Fruit fly (Drosophila melanogaster) whole organism, pupa: ENCODE results near the gene RpL24-like.

Experiments used
- CG10348 ChIP-seq: fragments of 200-800 bp; sonication (Bioruptor generic); IDR thresholded peaks from 2 replicates; pipeline ENCODE4 v1.3.6; 2022; ENCODE audit warnings: missing biosample characterization, missing genetic modification characterization
- CG12605 ChIP-seq: fragments of 200-800 bp; sonication (Bioruptor generic); IDR thresholded peaks from 2 replicates; pipeline ENCODE4 v1.3.6; 2022; ENCODE audit warnings: missing biosample characterization, missing genetic modification characterization
- CG15710 ChIP-seq: fragments of 200-800 bp; sonication (Bioruptor generic); optimal IDR thresholded peaks from 2 replicates; lab custom pipeline; 2018; ENCODE audit warnings: missing biosample characterization, mild to moderate bottlenecking, missing genetic modification characterization, moderate library complexity
- CG8301 ChIP-seq: fragments of 200-800 bp; sonication (Bioruptor generic); optimal IDR thresholded peaks from 2 replicates; lab custom pipeline; 2018; ENCODE audit warnings: missing biosample characterization, mild to moderate bottlenecking, missing genetic modification characterization
- CG9948 ChIP-seq: fragments of 200-800 bp; sonication (Bioruptor generic); optimal IDR thresholded peaks from 2 replicates; lab custom pipeline; 2018; ENCODE audit warnings: missing biosample characterization, mild to moderate bottlenecking, missing genetic modification characterization, moderate library complexity
- EcR ChIP-seq: fragments of 200-800 bp; sonication (Bioruptor generic); optimal IDR thresholded peaks from 3 replicates; lab custom pipeline; 2019; ENCODE audit warnings: missing biosample characterization, missing genetic modification characterization, mild to moderate bottlenecking, moderate library complexity, missing genetic modification reagents
- Pif1B ChIP-seq: fragments of 200-800 bp; sonication (Bioruptor generic); optimal IDR thresholded peaks from 3 replicates; lab custom pipeline; 2016; ENCODE audit warnings: missing biosample characterization, missing genetic modification characterization
- rn ChIP-seq: fragments of 200-800 bp; sonication (Bioruptor generic); IDR thresholded peaks from 2 replicates; pipeline ENCODE4 v1.3.6; 2022; ENCODE audit warnings: missing biosample characterization, missing genetic modification characterization

- TF ChIP-seq rn (GFP tag; lab: Robert Waterston, UW) (no peak), Pif1B (GFP tag; lab: Kevin White, UChicago) (no peak), CG8301 (tag; lab: Kevin White, UChicago) (no peak), CG12605 (GFP tag; lab: Robert Waterston, UW) (no peak), CG9948 (tag; lab: Kevin White, UChicago) (no peak), CG15710 (tag; lab: Kevin White, UChicago) (no peak), EcR (no peak), CG10348 (GFP tag; lab: Robert Waterston, UW) (no peak)
These were observed 1.1 kb downstream of the RpL24-like start for dm6 chr3R:11430307-11430706.
